Worm (Caenorhabditis elegans) whole organism, early embryonic: ENCODE data around the gene Y39A1A.2.

Experiments used
- F13C5.2 ChIP-seq: sonication (generic microtip); optimal IDR thresholded peaks from 2 replicates; lab custom pipeline; 2017; ENCODE audit warnings: mild to moderate bottlenecking, missing genetic modification characterization, inconsistent platforms, missing compliant biosample characterization
- ama-1 ChIP-seq: fragments of 150-350 bp; optimal IDR thresholded peaks from 2 replicates; lab custom pipeline; 2014
- tbx-37 ChIP-seq: fragments of 200-800 bp; sonication (Bioruptor generic); conservative IDR thresholded peaks from 2 replicates; pipeline ENCODE4 v1.3.6; 2022; ENCODE audit warnings: missing genetic modification reagents, missing genetic modification characterization, missing compliant biosample characterization

DNA sequence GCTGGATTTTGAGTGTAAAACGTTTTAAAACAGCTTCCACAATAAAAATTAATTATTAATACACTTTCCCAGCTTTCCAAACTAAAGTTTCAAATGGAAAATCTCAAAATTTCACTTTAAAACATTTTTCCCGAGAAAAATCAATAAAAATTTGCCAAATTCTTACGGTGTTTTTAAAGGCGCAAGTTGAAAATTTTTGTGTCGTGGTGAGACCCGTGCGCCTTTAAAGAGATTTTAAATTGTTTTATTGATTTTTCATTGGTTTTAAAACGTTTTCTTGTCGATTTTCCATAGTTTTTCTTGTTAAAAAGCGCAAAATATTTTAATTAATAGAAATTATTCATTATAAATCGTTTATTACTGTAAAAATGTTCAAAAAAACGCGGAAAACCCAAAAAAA is 41.5 kb downstream of the Y39A1A.2 start, which contains the start of gene Y45F3A.1:
- TF ChIP-seq ama-1 (lab: Kevin White, UChicago) (no peak), F13C5.2 (no peak), tbx-37 (GFP tag; lab: Robert Waterston, UW) (no peak)
